Fruit fly (Drosophila melanogaster) whole organism, embryonic: Measurements from ENCODE around the gene CG9328.

Source experiments
- Ada2b ChIP-seq: fragments of 200-800 bp; sonication (Bioruptor generic); IDR thresholded peaks from 2 replicates; pipeline ENCODE4 v1.3.6; 2022; ENCODE audit warnings: missing biosample characterization, missing genetic modification characterization
- Bdp1 ChIP-seq: fragments of 200-800 bp; sonication (Bioruptor generic); optimal IDR thresholded peaks from 3 replicates; lab custom pipeline; 2016; ENCODE audit warnings: missing biosample characterization, missing genetic modification characterization
- Bgb ChIP-seq: fragments of 200-800 bp; sonication (Bioruptor generic); IDR thresholded peaks from 2 replicates; pipeline ENCODE4 v1.3.6; 2022; ENCODE audit warnings: missing biosample characterization, missing genetic modification characterization; ENCODE audit not compliant: partially characterized antibody
- CG10267 ChIP-seq: fragments of 200-800 bp; sonication (Bioruptor generic); optimal IDR thresholded peaks from 2 replicates; lab custom pipeline; 2018; ENCODE audit warnings: missing biosample characterization, mild to moderate bottlenecking, missing genetic modification characterization, moderate library complexity
- CG17568 ChIP-seq: fragments of 200-800 bp; sonication (Bioruptor generic); optimal IDR thresholded peaks from 2 replicates; lab custom pipeline; 2018; ENCODE audit warnings: missing biosample characterization, mild to moderate bottlenecking, missing genetic modification characterization, moderate library complexity
- CG31388 ChIP-seq: fragments of 200-800 bp; sonication (Bioruptor generic); optimal IDR thresholded peaks from 2 replicates; lab custom pipeline; 2016; ENCODE audit warnings: missing biosample characterization, missing genetic modification characterization
- CG31441 ChIP-seq: fragments of 200-800 bp; sonication (Bioruptor generic); IDR thresholded peaks from 2 replicates; pipeline ENCODE4 v1.3.6; 2022; ENCODE audit warnings: missing biosample characterization, missing genetic modification characterization
- CG3281 ChIP-seq: fragments of 200-800 bp; sonication (Bioruptor generic); optimal IDR thresholded peaks from 3 replicates; lab custom pipeline; 2017; ENCODE audit warnings: missing biosample characterization, mild to moderate bottlenecking, missing genetic modification characterization
- CG42726 ChIP-seq: fragments of 200-800 bp; sonication (Bioruptor generic); IDR thresholded peaks from 2 replicates; pipeline ENCODE4 v1.3.6; 2022; ENCODE audit warnings: missing biosample characterization, missing genetic modification characterization; ENCODE audit not compliant: partially characterized antibody
- CG4854 ChIP-seq: fragments of 200-800 bp; sonication (Bioruptor generic); optimal IDR thresholded peaks from 2 replicates; lab custom pipeline; 2016; ENCODE audit warnings: missing biosample characterization, missing genetic modification characterization, inconsistent platforms
- CG7372 ChIP-seq: fragments of 200-800 bp; sonication (Bioruptor generic); IDR thresholded peaks from 2 replicates; pipeline ENCODE4 v1.3.6; 2022; ENCODE audit warnings: missing biosample characterization, missing genetic modification characterization
- CG7745 ChIP-seq: fragments of 200-800 bp; sonication (Bioruptor generic); optimal IDR thresholded peaks from 2 replicates; lab custom pipeline; 2018; ENCODE audit warnings: missing biosample characterization, mild to moderate bottlenecking, missing genetic modification characterization, moderate library complexity
- CG7928 ChIP-seq: fragments of 200-800 bp; sonication (Bioruptor generic); optimal IDR thresholded peaks from 2 replicates; lab custom pipeline; 2017; ENCODE audit warnings: missing biosample characterization, mild to moderate bottlenecking, missing genetic modification characterization
- CG8281 ChIP-seq: fragments of 200-800 bp; sonication (Bioruptor generic); optimal IDR thresholded peaks from 2 replicates; lab custom pipeline; 2018; ENCODE audit warnings: missing biosample characterization, mild to moderate bottlenecking, missing genetic modification characterization, moderate library complexity
- CG8388 ChIP-seq: fragments of 200-800 bp; sonication (Bioruptor generic); optimal IDR thresholded peaks from 2 replicates; lab custom pipeline; 2019; ENCODE audit warnings: missing biosample characterization, mild to moderate bottlenecking, missing genetic modification characterization, moderate library complexity
- CTCF ChIP-seq: fragments of 200-800 bp; sonication (Bioruptor generic); optimal IDR thresholded peaks from 2 replicates; lab custom pipeline; 2017; ENCODE audit warnings: missing biosample characterization, mild to moderate bottlenecking, missing genetic modification characterization, moderate library complexity
- Dfd ChIP-seq, 2 experiments: fragments of >200 bp; optimal IDR thresholded peaks; 2 replicates each; lab custom pipeline; 2017; ENCODE audit warnings: missing biosample characterization in 2 of 2, missing genetic modification characterization in 2 of 2
- Dref ChIP-seq: fragments of 200-800 bp; sonication (Bioruptor generic); IDR thresholded peaks from 2 replicates; pipeline ENCODE4 v1.3.6; 2022; ENCODE audit warnings: missing biosample characterization, missing genetic modification characterization
- Eip74EF ChIP-seq, 2 experiments: fragments of 200-800 bp in 1 of 2; fragments of >200 bp in 1 of 2; sonication (Bioruptor generic) in 1 of 2; optimal IDR thresholded peaks; 2 replicates each; lab custom pipeline; 2017 to 2019; ENCODE audit warnings: missing biosample characterization in 2 of 2, missing genetic modification characterization in 2 of 2, mild to moderate bottlenecking in 1 of 2, moderate library complexity in 1 of 2
- Fer3 ChIP-seq: fragments of 200-800 bp; sonication (Bioruptor generic); optimal IDR thresholded peaks from 2 replicates; lab custom pipeline; 2018; ENCODE audit warnings: missing biosample characterization, mild to moderate bottlenecking, missing genetic modification characterization, moderate library complexity
- Hand ChIP-seq: fragments of 200-800 bp; sonication (Bioruptor generic); optimal IDR thresholded peaks from 2 replicates; lab custom pipeline; 2017; ENCODE audit warnings: mild to moderate bottlenecking, missing biosample characterization, missing genetic modification reagents, missing genetic modification characterization
- MTF-1 ChIP-seq: fragments of 200-800 bp; sonication (Bioruptor generic); optimal IDR thresholded peaks from 2 replicates; lab custom pipeline; 2018; ENCODE audit warnings: missing biosample characterization, mild to moderate bottlenecking, missing genetic modification characterization, borderline replicate concordance
- Meics ChIP-seq: fragments of 200-800 bp; sonication (Bioruptor generic); optimal IDR thresholded peaks from 2 replicates; lab custom pipeline; 2017; ENCODE audit warnings: missing biosample characterization, mild to moderate bottlenecking, missing genetic modification characterization
- Nf-YA ChIP-seq: fragments of 200-800 bp; sonication (Bioruptor generic); IDR thresholded peaks from 2 replicates; pipeline ENCODE4 v1.3.6; 2022; ENCODE audit warnings: missing biosample characterization, missing genetic modification characterization
- Side ChIP-seq: fragments of 200-800 bp; sonication (Bioruptor generic); optimal IDR thresholded peaks from 2 replicates; lab custom pipeline; 2016; ENCODE audit warnings: missing biosample characterization, missing genetic modification characterization
- Usf ChIP-seq: fragments of 200-800 bp; sonication (Bioruptor generic); optimal IDR thresholded peaks from 2 replicates; lab custom pipeline; 2017; ENCODE audit warnings: missing genotype, missing biosample characterization, missing genetic modification characterization
- ara ChIP-seq: fragments of 200-800 bp; sonication (Bioruptor generic); IDR thresholded peaks from 2 replicates; pipeline ENCODE4 v1.3.6; 2022; ENCODE audit warnings: missing biosample characterization, missing genetic modification characterization
- cas ChIP-seq: fragments of 200-800 bp; sonication (Bioruptor generic); IDR thresholded peaks from 2 replicates; pipeline ENCODE4 v1.3.6; 2022; ENCODE audit warnings: missing biosample characterization, missing genetic modification characterization
- chif ChIP-seq, 2 experiments: fragments of 200-800 bp; sonication (Bioruptor generic); optimal IDR thresholded peaks; 3 replicates each; lab custom pipeline; 2016; ENCODE audit warnings: missing biosample characterization in 2 of 2, missing genetic modification characterization in 2 of 2
- chm ChIP-seq: fragments of 200-800 bp; sonication (Bioruptor generic); IDR thresholded peaks from 2 replicates; pipeline ENCODE4 v1.3.6; 2022; ENCODE audit warnings: missing biosample characterization, missing genetic modification characterization
- chn ChIP-seq: fragments of 200-800 bp; sonication (Bioruptor generic); optimal IDR thresholded peaks from 2 replicates; lab custom pipeline; 2016; ENCODE audit warnings: missing biosample characterization, missing genetic modification characterization
- crc ChIP-seq: fragments of 200-800 bp; sonication (Bioruptor generic); optimal IDR thresholded peaks from 2 replicates; lab custom pipeline; 2016; ENCODE audit warnings: missing biosample characterization, missing genetic modification characterization
- crol ChIP-seq: fragments of 200-800 bp; sonication (Bioruptor generic); IDR thresholded peaks from 2 replicates; pipeline ENCODE4 v1.3.6; 2022; ENCODE audit warnings: missing biosample characterization, missing genetic modification characterization
- da ChIP-seq: fragments of 200-800 bp; sonication (Bioruptor generic); optimal IDR thresholded peaks from 2 replicates; lab custom pipeline; 2016; ENCODE audit warnings: missing biosample characterization, missing genetic modification characterization
- dmrt11E ChIP-seq: fragments of 200-800 bp; sonication (Bioruptor generic); optimal IDR thresholded peaks from 3 replicates; lab custom pipeline; 2018; ENCODE audit warnings: missing biosample characterization, mild to moderate bottlenecking, missing genetic modification characterization, moderate library complexity
- dmrt99B ChIP-seq: fragments of 200-800 bp; sonication (Bioruptor generic); optimal IDR thresholded peaks from 2 replicates; lab custom pipeline; 2018; ENCODE audit warnings: missing biosample characterization, mild to moderate bottlenecking, missing genetic modification characterization, moderate library complexity
- dysf ChIP-seq: fragments of 200-800 bp; sonication (Bioruptor generic); IDR thresholded peaks from 3 replicates; pipeline ENCODE4 v1.3.6; 2022; ENCODE audit warnings: missing biosample characterization, missing genetic modification characterization
- fd102C ChIP-seq: fragments of 200-800 bp; sonication (Bioruptor generic); optimal IDR thresholded peaks from 2 replicates; lab custom pipeline; 2018; ENCODE audit warnings: missing biosample characterization, mild to moderate bottlenecking, missing genetic modification characterization, moderate library complexity
- gcm2 ChIP-seq: fragments of 200-800 bp; sonication (Bioruptor generic); optimal IDR thresholded peaks from 2 replicates; lab custom pipeline; 2016; ENCODE audit warnings: missing biosample characterization, missing genetic modification characterization
- gt ChIP-seq: fragments of 200-800 bp; sonication (Bioruptor generic); IDR thresholded peaks from 2 replicates; pipeline ENCODE4 v1.3.6; 2022; ENCODE audit warnings: missing biosample characterization, missing genetic modification characterization
- hbn ChIP-seq: fragments of 200-800 bp; sonication (Bioruptor generic); IDR thresholded peaks from 2 replicates; pipeline ENCODE4 v1.3.6; 2022; ENCODE audit warnings: missing biosample characterization, missing genetic modification characterization; ENCODE audit not compliant: partially characterized antibody
- hth ChIP-seq: fragments of >200 bp; optimal IDR thresholded peaks from 2 replicates; lab custom pipeline; 2017; ENCODE audit warnings: inconsistent platforms
- klu ChIP-seq: fragments of 200-800 bp; sonication (Bioruptor generic); IDR thresholded peaks from 2 replicates; pipeline ENCODE4 v1.3.6; 2022; ENCODE audit warnings: missing biosample characterization, missing genetic modification characterization
- lbe ChIP-seq: fragments of 200-800 bp; sonication (Bioruptor generic); optimal IDR thresholded peaks from 2 replicates; lab custom pipeline; 2016; ENCODE audit warnings: missing biosample characterization, mild to moderate bottlenecking, missing genetic modification characterization
- mam ChIP-seq: fragments of 200-800 bp; sonication (Bioruptor generic); optimal IDR thresholded peaks from 3 replicates; lab custom pipeline; 2016; ENCODE audit warnings: missing biosample characterization, missing genetic modification characterization
- nau ChIP-seq: fragments of 200-800 bp; sonication (Bioruptor generic); optimal IDR thresholded peaks from 3 replicates; lab custom pipeline; 2017; ENCODE audit warnings: missing biosample characterization, mild to moderate bottlenecking, missing genetic modification characterization, missing genetic modification reagents
- nerfin-1 ChIP-seq: fragments of 200-800 bp; sonication (Bioruptor generic); optimal IDR thresholded peaks from 3 replicates; lab custom pipeline; 2019; ENCODE audit warnings: missing biosample characterization, mild to moderate bottlenecking, missing genetic modification characterization, moderate library complexity
- nerfin-2 ChIP-seq: fragments of 200-800 bp; sonication (Bioruptor generic); IDR thresholded peaks from 2 replicates; pipeline ENCODE4 v1.3.6; 2022; ENCODE audit warnings: missing biosample characterization, missing genetic modification characterization; ENCODE audit not compliant: partially characterized antibody
- pho ChIP-seq: fragments of 200-800 bp; sonication (Bioruptor generic); optimal IDR thresholded peaks from 2 replicates; lab custom pipeline; 2016; ENCODE audit warnings: missing biosample characterization, missing genetic modification characterization
- repo ChIP-seq: fragments of 200-800 bp; sonication (Bioruptor generic); optimal IDR thresholded peaks from 2 replicates; lab custom pipeline; 2016; ENCODE audit warnings: missing biosample characterization, missing genetic modification characterization
- sisA ChIP-seq: fragments of 200-800 bp; sonication (Bioruptor generic); IDR thresholded peaks from 2 replicates; pipeline ENCODE4 v1.3.6; 2022; ENCODE audit warnings: missing biosample characterization, missing genetic modification characterization
- twi ChIP-seq: fragments of 200-800 bp; optimal IDR thresholded peaks from 2 replicates; lab custom pipeline; 2019; ENCODE audit warnings: missing biosample characterization, mild to moderate bottlenecking, missing genetic modification characterization, moderate library complexity

CG9328 gene

DNA sequence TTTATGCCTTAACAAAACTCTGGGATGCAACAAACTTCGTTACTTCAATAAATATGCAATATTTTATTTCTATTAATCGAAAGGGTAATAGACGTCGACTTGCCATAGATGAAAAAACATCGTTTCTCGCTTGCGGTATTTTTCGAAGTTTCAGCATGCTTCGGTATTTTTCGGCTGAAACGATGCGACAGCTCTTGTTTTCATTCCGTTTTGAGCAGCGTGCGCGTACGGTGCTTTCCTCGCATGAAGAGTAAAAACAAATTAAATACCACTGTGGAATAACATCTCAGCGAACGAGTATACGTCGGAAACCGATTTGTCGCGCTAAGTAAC is at the start of gene CG9328 (continued):
- TF ChIP-seq Eip74EF (GFP tag; optimal IDR thresholded peaks at IDR 0.05; lab: Kevin White, UChicago) (peak in 1 of 2 experiments; percentile 44), CG8388 (GFP tag; lab: Kevin White, UChicago) (peak; percentile 29), CTCF (peak; percentile 4), ara (peak; percentile 25; the same call in 1 of the 2 replicates), CG31388 (GFP tag; lab: Kevin White, UChicago) (no peak), Bgb (GFP tag; lab: Robert Waterston, UW) (peak; percentile 72), nau (GFP tag; lab: Kevin White, UChicago) (no peak), fd102C (no peak), chif (GFP tag; optimal IDR thresholded peaks at IDR 0.05; lab: Kevin White, UChicago) (no peak), dmrt11E (tag; lab: Kevin White, UChicago) (peak; percentile 24), Bdp1 (GFP tag; lab: Kevin White, UChicago) (no peak), chn (GFP tag; lab: Kevin White, UChicago) (no peak), CG7745 (tag; lab: Kevin White, UChicago) (no peak), klu (GFP tag; lab: Robert Waterston, UW) (no peak; the same call in 1 of the 2 replicates), MTF-1 (peak; percentile 50), dysf (GFP tag; lab: Robert Waterston, UW) (no peak; the same call in 1 of the 3 replicates), CG7372 (GFP tag; lab: Robert Waterston, UW) (no peak), twi (tag; lab: Kevin White, UChicago) (no peak), Meics (peak; percentile 45), Nf-YA (no peak), nerfin-2 (GFP tag; lab: Robert Waterston, UW) (no peak), nerfin-1 (tag; lab: Kevin White, UChicago) (peak; percentile 69), gcm2 (GFP tag; lab: Kevin White, UChicago) (no peak), hth (lab: Kevin White, UChicago) (no peak), Dfd (GFP tag; optimal IDR thresholded peaks at IDR 0.05; lab: Kevin White, UChicago) (no peak), CG3281 (GFP tag; lab: Kevin White, UChicago) (no peak), Ada2b (GFP tag; lab: Robert Waterston, UW) (no peak), CG31441 (GFP tag; lab: Robert Waterston, UW) (no peak; the same call in 1 of the 2 replicates), CG7928 (GFP tag; lab: Kevin White, UChicago) (no peak), Fer3 (tag; lab: Kevin White, UChicago) (peak; percentile 32), hbn (GFP tag; lab: Robert Waterston, UW) (no peak), crol (GFP tag; lab: Robert Waterston, UW) (no peak), dmrt99B (tag; lab: Kevin White, UChicago) (peak; percentile 45), CG8281 (no peak), gt (no peak), chm (GFP tag; lab: Robert Waterston, UW) (peak; percentile 89), Dref (GFP tag; lab: Robert Waterston, UW) (no peak), repo (GFP tag; lab: Kevin White, UChicago) (peak; percentile 43), Side (GFP tag; lab: Kevin White, UChicago) (peak; percentile 27), CG42726 (GFP tag; lab: Robert Waterston, UW) (peak; percentile 62; the same call in 1 of the 2 replicates), CG10267 (peak; percentile 49), mam (GFP tag; lab: Kevin White, UChicago) (peak; percentile 25), crc (no peak), lbe (GFP tag; lab: Kevin White, UChicago) (peak; percentile 59), Hand (GFP tag; lab: Kevin White, UChicago) (no peak), CG4854 (peak; percentile 35), sisA (GFP tag; lab: Robert Waterston, UW) (no peak), da (GFP tag; lab: Kevin White, UChicago) (no peak), cas (GFP tag; lab: Robert Waterston, UW) (peak; percentile 37; the same call in 1 of the 2 replicates), CG17568 (GFP tag; lab: Kevin White, UChicago) (no peak), pho (GFP tag; lab: Kevin White, UChicago) (peak; percentile 41), Usf (GFP tag; lab: Kevin White, UChicago) (no peak)
